Fruit fly (Drosophila melanogaster) whole organism, prepupa: Measurements from ENCODE around the gene Aprt.
A peak's percentile ranks its signal among the peaks of the same experiment; 100 is the strongest.

Experiments
- CG10669 ChIP-seq: fragments of 200-800 bp; sonication (Bioruptor generic); optimal IDR thresholded peaks from 3 replicates; lab custom pipeline; 2018; ENCODE audit warnings: missing biosample characterization, mild to moderate bottlenecking, missing genetic modification characterization, moderate library complexity
- CG11294 ChIP-seq: fragments of 200-800 bp; sonication (Bioruptor generic); IDR thresholded peaks from 2 replicates; pipeline ENCODE4 v1.3.6; 2022; ENCODE audit warnings: missing biosample characterization, missing genetic modification characterization
- CG1621 ChIP-seq: fragments of 200-800 bp; sonication (Bioruptor generic); optimal IDR thresholded peaks from 3 replicates; lab custom pipeline; 2018; ENCODE audit warnings: missing biosample characterization, mild to moderate bottlenecking, missing genetic modification characterization
- CG16779 ChIP-seq: fragments of 200-800 bp; sonication (Bioruptor generic); optimal IDR thresholded peaks from 3 replicates; lab custom pipeline; 2017; ENCODE audit warnings: missing biosample characterization, mild to moderate bottlenecking, missing genetic modification characterization
- CG3032 ChIP-seq: fragments of 200-800 bp; optimal IDR thresholded peaks from 2 replicates; lab custom pipeline; 2019; ENCODE audit warnings: missing biosample characterization, mild to moderate bottlenecking, missing genetic modification characterization, moderate library complexity
- CG32006 ChIP-seq: fragments of 200-800 bp; sonication (Bioruptor generic); optimal IDR thresholded peaks from 3 replicates; lab custom pipeline; 2017; ENCODE audit warnings: missing biosample characterization, mild to moderate bottlenecking, missing genetic modification characterization
- CG3919 ChIP-seq: fragments of 200-800 bp; sonication (Bioruptor generic); optimal IDR thresholded peaks from 3 replicates; lab custom pipeline; 2016; ENCODE audit warnings: missing biosample characterization, missing genetic modification characterization
- CG4318 ChIP-seq: fragments of 200-800 bp; sonication (Bioruptor generic); optimal IDR thresholded peaks from 3 replicates; lab custom pipeline; 2017; ENCODE audit warnings: missing biosample characterization, mild to moderate bottlenecking, missing genetic modification characterization
- CG6163 ChIP-seq: fragments of 200-800 bp; sonication (Bioruptor generic); IDR thresholded peaks from 3 replicates; pipeline ENCODE4 v1.3.6; 2022; ENCODE audit warnings: missing biosample characterization, missing genetic modification characterization
- CG6276 ChIP-seq: fragments of 200-800 bp; sonication (Bioruptor generic); optimal IDR thresholded peaks from 2 replicates; lab custom pipeline; 2017; ENCODE audit warnings: missing biosample characterization, mild to moderate bottlenecking, missing genetic modification characterization
- CG6792 ChIP-seq: fragments of 200-800 bp; sonication (Bioruptor generic); optimal IDR thresholded peaks from 3 replicates; lab custom pipeline; 2016; ENCODE audit warnings: missing biosample characterization, missing genetic modification characterization
- CG6854 ChIP-seq: fragments of 200-800 bp; sonication (Bioruptor generic); optimal IDR thresholded peaks from 2 replicates; lab custom pipeline; 2017; ENCODE audit warnings: missing biosample characterization, mild to moderate bottlenecking, missing genetic modification characterization
- CG7368 ChIP-seq: fragments of 200-800 bp; sonication (Bioruptor generic); optimal IDR thresholded peaks from 3 replicates; lab custom pipeline; 2016; ENCODE audit warnings: missing biosample characterization, missing genetic modification characterization
- CG8119 ChIP-seq: fragments of 200-800 bp; sonication (Bioruptor generic); IDR thresholded peaks from 3 replicates; pipeline ENCODE4 v1.3.6; 2022; ENCODE audit warnings: missing biosample characterization, missing genetic modification characterization
- CG8632 ChIP-seq: fragments of 200-800 bp; sonication (Bioruptor generic); optimal IDR thresholded peaks from 3 replicates; lab custom pipeline; 2016; ENCODE audit warnings: missing biosample characterization, missing genetic modification characterization
- CG9139 ChIP-seq: fragments of 200-800 bp; sonication (Bioruptor generic); optimal IDR thresholded peaks from 3 replicates; lab custom pipeline; 2017; ENCODE audit warnings: missing biosample characterization, mild to moderate bottlenecking, missing genetic modification characterization
- Eip78C ChIP-seq: fragments of 200-800 bp; sonication (Bioruptor generic); peaks from one replicate; lab custom pipeline; 2016; ENCODE audit warnings: missing biosample characterization, missing genetic modification characterization
- Ets21C ChIP-seq: fragments of 200-800 bp; sonication (Bioruptor generic); optimal IDR thresholded peaks from 3 replicates; lab custom pipeline; 2016; ENCODE audit warnings: missing biosample characterization, missing genetic modification characterization
- Ets96B ChIP-seq: fragments of 200-800 bp; optimal IDR thresholded peaks from 2 replicates; lab custom pipeline; 2019; ENCODE audit warnings: missing biosample characterization, mild to moderate bottlenecking, missing genetic modification characterization, moderate library complexity
- Hr38 ChIP-seq: sonication (Bioruptor generic); optimal IDR thresholded peaks from 2 replicates; lab custom pipeline; 2016; ENCODE audit warnings: missing biosample characterization, missing genetic modification characterization
- Hr39 ChIP-seq: fragments of 200-800 bp; sonication (Bioruptor generic); optimal IDR thresholded peaks from 2 replicates; lab custom pipeline; 2016; ENCODE audit warnings: missing biosample characterization, missing genetic modification characterization
- Met ChIP-seq: fragments of 200-800 bp; sonication (Bioruptor generic); optimal IDR thresholded peaks from 3 replicates; lab custom pipeline; 2016; ENCODE audit warnings: missing biosample characterization, missing genetic modification characterization
- OdsH ChIP-seq: fragments of 200-800 bp; sonication (Bioruptor generic); optimal IDR thresholded peaks from 3 replicates; lab custom pipeline; 2016; ENCODE audit warnings: missing biosample characterization, missing genetic modification characterization
- Smox ChIP-seq: fragments of 200-800 bp; sonication (Bioruptor generic); optimal IDR thresholded peaks from 3 replicates; lab custom pipeline; 2016; ENCODE audit warnings: missing biosample characterization, missing genetic modification characterization
- Sox102F ChIP-seq: fragments of 200-800 bp; sonication (Bioruptor generic); optimal IDR thresholded peaks from 2 replicates; lab custom pipeline; 2016; ENCODE audit warnings: missing biosample characterization, mild to moderate bottlenecking, missing genetic modification characterization
- achi ChIP-seq: fragments of 200-800 bp; sonication (Bioruptor generic); optimal IDR thresholded peaks from 3 replicates; lab custom pipeline; 2016; ENCODE audit warnings: missing biosample characterization, missing genetic modification characterization
- acj6 ChIP-seq: fragments of 200-800 bp; sonication (Bioruptor generic); optimal IDR thresholded peaks from 3 replicates; lab custom pipeline; 2016; ENCODE audit warnings: missing biosample characterization, missing genetic modification characterization
- dac ChIP-seq: fragments of 200-800 bp; sonication (Bioruptor generic); optimal IDR thresholded peaks from 2 replicates; lab custom pipeline; 2017; ENCODE audit warnings: missing biosample characterization, mild to moderate bottlenecking, missing genetic modification characterization
- dsx ChIP-seq: fragments of 200-800 bp; optimal IDR thresholded peaks from 3 replicates; lab custom pipeline; 2019; ENCODE audit warnings: missing biosample characterization, mild to moderate bottlenecking, missing genetic modification characterization, moderate library complexity; ENCODE audit not compliant: poor library complexity, severe bottlenecking
- fd59A ChIP-seq: fragments of 200-800 bp; sonication (Bioruptor generic); optimal IDR thresholded peaks from 2 replicates; lab custom pipeline; 2017; ENCODE audit warnings: missing biosample characterization, mild to moderate bottlenecking, missing genetic modification characterization, missing genetic modification reagents
- fd85E ChIP-seq: fragments of 200-800 bp; sonication (Bioruptor generic); optimal IDR thresholded peaks from 3 replicates; lab custom pipeline; 2016; ENCODE audit warnings: missing biosample characterization, missing genetic modification characterization
- fkh ChIP-seq: fragments of 200-800 bp; sonication (Bioruptor generic); optimal IDR thresholded peaks from 3 replicates; lab custom pipeline; 2017; ENCODE audit warnings: missing biosample characterization, mild to moderate bottlenecking, missing genetic modification characterization, moderate library complexity
- net ChIP-seq: fragments of 200-800 bp; sonication (Bioruptor generic); optimal IDR thresholded peaks from 3 replicates; lab custom pipeline; 2016; ENCODE audit warnings: missing biosample characterization, missing genetic modification characterization
- pdm3 ChIP-seq: fragments of 200-800 bp; sonication (Bioruptor generic); optimal IDR thresholded peaks from 3 replicates; lab custom pipeline; 2016; ENCODE audit warnings: missing biosample characterization, missing genetic modification characterization
- salr ChIP-seq, 2 experiments: fragments of 200-800 bp; sonication (Bioruptor generic); optimal IDR thresholded peaks; 3 replicates each; lab custom pipeline; 2016 to 2018; ENCODE audit warnings: missing biosample characterization in 2 of 2, missing genetic modification characterization in 2 of 2, mild to moderate bottlenecking in 1 of 2
- spab ChIP-seq: fragments of 200-800 bp; sonication (Bioruptor generic); optimal IDR thresholded peaks from 2 replicates; lab custom pipeline; 2017; ENCODE audit warnings: missing biosample characterization, mild to moderate bottlenecking, missing genetic modification characterization, missing genetic modification reagents
- ss ChIP-seq, 2 experiments: fragments of 200-800 bp; sonication (Bioruptor generic); optimal IDR thresholded peaks; 2 replicates in 1 of 2; 3 replicates in 1 of 2; lab custom pipeline; 2017 to 2018; ENCODE audit warnings: mild to moderate bottlenecking in 2 of 2, missing biosample characterization in 2 of 2, missing genetic modification characterization in 2 of 2, moderate library complexity in 1 of 2
- svp ChIP-seq: fragments of 200-800 bp; sonication (Bioruptor generic); peaks from one replicate; lab custom pipeline; 2016; ENCODE audit warnings: missing biosample characterization, missing genetic modification characterization
- vri ChIP-seq: fragments of 200-800 bp; sonication (Bioruptor generic); optimal IDR thresholded peaks from 3 replicates; lab custom pipeline; 2016; ENCODE audit warnings: missing biosample characterization, mild to moderate bottlenecking, missing genetic modification characterization

The Aprt gene

DNA sequence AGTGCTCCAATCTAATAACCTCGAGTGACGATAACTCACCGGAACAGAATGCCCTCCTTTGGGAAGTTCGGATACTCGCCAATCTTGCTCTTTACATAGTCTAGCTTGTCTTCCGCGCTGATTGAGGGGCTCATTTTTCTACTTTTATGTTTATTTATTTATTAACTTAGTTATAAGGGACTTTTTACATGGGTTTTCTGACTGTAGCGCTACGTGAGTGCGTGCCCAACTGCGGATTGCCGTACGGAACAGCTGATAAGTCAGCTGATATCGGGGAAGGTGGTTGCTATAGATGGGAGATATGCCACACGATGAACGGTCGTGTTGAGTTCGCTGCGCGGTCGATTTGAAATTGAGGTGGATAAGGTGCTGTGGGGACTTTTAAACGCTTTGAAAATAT is at the start of gene Aprt:
Gene Aprt (minus strand): TSS at position 368 of the 400 bp plus-strand sequence.
- TF ChIP-seq CG6276 (GFP tag; lab: Kevin White, UChicago) (no peak), Eip78C (peak; percentile 48), dsx (GFP tag; lab: Kevin White, UChicago) (peak; percentile 4), Hr38 (GFP tag; lab: Kevin White, UChicago) (no peak), fkh (GFP tag; lab: Kevin White, UChicago) (peak; percentile 29), svp (GFP tag; lab: Kevin White, UChicago) (peak; percentile 90), CG1621 (tag; lab: Kevin White, UChicago) (peak; percentile 99)

DNA sequence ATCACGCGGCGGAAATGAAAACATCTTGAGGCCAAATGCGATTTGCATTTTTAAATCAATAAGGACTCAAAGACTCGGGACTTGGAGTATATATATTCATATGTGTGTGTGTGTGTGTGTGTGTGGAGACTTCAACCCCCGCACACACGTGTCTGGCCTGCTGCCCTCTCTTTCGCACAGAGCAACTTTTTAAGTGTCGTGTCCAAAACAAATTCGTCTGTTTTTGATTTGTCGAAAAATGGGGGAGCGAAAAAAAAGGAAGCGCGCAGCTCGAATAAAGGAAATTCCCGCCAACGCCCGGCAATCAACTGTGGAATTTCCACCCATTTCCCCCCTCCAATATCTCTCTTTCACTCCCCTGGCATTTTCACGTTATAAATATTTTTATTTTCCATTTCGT is 44.1 kb upstream of the Aprt start:
- TF ChIP-seq OdsH (GFP tag; lab: Kevin White, UChicago) (no peak), CG3919 (no peak), CG11294 (GFP tag; lab: Robert Waterston, UW) (no peak), CG7368 (GFP tag; lab: Kevin White, UChicago) (no peak), CG32006 (GFP tag; lab: Kevin White, UChicago) (no peak), net (GFP tag; lab: Kevin White, UChicago) (no peak), fd59A (GFP tag; lab: Kevin White, UChicago) (no peak), fd85E (GFP tag; lab: Kevin White, UChicago) (no peak), Met (GFP tag; lab: Kevin White, UChicago) (no peak), vri (GFP tag; lab: Kevin White, UChicago) (no peak), achi (GFP tag; lab: Kevin White, UChicago) (no peak), CG4318 (GFP tag; lab: Kevin White, UChicago) (no peak), spab (GFP tag; lab: Kevin White, UChicago) (no peak), CG8632 (GFP tag; lab: Kevin White, UChicago) (no peak), acj6 (GFP tag; lab: Kevin White, UChicago) (no peak)

DNA sequence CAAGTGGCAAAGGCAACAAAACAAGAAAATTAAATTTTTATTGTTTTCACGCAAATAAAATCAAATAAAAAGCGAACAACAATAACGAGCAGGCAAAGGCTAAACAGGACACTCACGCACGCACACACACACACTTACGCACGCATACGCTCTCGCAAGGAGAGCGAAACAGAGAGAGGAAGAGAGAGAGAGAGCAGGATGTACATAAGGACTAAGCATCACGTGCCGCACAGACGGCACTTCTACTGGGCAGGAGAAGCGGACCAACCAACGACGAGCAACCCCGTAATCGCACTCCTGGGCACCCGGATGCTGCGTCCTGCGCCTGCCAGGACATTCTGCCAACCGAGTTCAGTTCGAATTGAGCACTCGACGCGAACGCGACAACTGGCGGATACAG is 36.1 kb upstream of the Aprt start, which contains the start of gene Dbx:
Gene Dbx (plus strand): TSS at position 365 of the 400 bp plus-strand sequence.
- no peak for TF ChIP-seq vri (GFP tag; lab: Kevin White, UChicago)
- no peak for TF ChIP-seq Met (GFP tag; lab: Kevin White, UChicago)
- no peak for TF ChIP-seq CG6163
- no peak for TF ChIP-seq CG4318 (GFP tag; lab: Kevin White, UChicago)
- no peak for TF ChIP-seq acj6 (GFP tag; lab: Kevin White, UChicago)
- TF ChIP-seq CG3032, result no peak
- TF ChIP-seq achi (GFP tag; lab: Kevin White, UChicago), result no peak
- no peak for TF ChIP-seq net (GFP tag; lab: Kevin White, UChicago)
- no peak for TF ChIP-seq dac
- TF ChIP-seq Ets96B (tag; lab: Kevin White, UChicago), result no peak
- no peak for TF ChIP-seq fd85E (GFP tag; lab: Kevin White, UChicago)
- no peak for TF ChIP-seq CG10669
- TF ChIP-seq dsx (GFP tag; lab: Kevin White, UChicago), result no peak
- TF ChIP-seq Hr39 (GFP tag; lab: Kevin White, UChicago), result no peak
- TF ChIP-seq CG6792 (GFP tag; lab: Kevin White, UChicago), result no peak
- no peak for TF ChIP-seq CG6854
- no peak for TF ChIP-seq fd59A (GFP tag; lab: Kevin White, UChicago)
- TF ChIP-seq CG8119 (GFP tag; lab: Robert Waterston, UW), result no peak
- no peak for TF ChIP-seq Smox (GFP tag; lab: Kevin White, UChicago)
- TF ChIP-seq ss (GFP tag; optimal IDR thresholded peaks at IDR 0.05; lab: Kevin White, UChicago), result no peak

DNA sequence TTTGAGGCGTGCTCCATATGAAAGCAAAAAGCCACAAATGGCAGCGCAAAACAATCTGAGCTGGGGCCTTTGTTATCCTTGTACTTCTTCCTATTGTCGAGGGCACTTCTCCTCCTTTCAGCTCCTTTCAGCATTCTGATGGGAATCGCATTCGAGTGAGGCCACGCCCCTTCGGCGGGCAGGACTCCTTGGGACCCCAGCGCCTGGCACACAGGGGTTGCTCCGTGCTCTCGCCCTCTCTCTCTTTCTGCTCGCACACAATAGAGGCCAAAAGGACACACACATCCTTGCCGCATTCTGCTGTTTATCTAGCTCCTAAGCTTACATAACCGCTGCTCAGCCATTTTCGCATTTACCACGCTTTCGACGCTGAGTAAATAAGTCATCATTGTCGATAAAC is 35.2 kb upstream of the Aprt start:
- TF ChIP-seq salr (GFP tag; optimal IDR thresholded peaks at IDR 0.05; lab: Kevin White, UChicago), result no peak
- no peak for TF ChIP-seq Ets96B (tag; lab: Kevin White, UChicago)
- TF ChIP-seq Sox102F, result no peak
- TF ChIP-seq CG8119 (GFP tag; lab: Robert Waterston, UW), result no peak
- TF ChIP-seq CG16779 (tag; lab: Kevin White, UChicago), result no peak
- TF ChIP-seq CG10669, result no peak
- TF ChIP-seq CG8632 (GFP tag; lab: Kevin White, UChicago), result no peak
- TF ChIP-seq acj6 (GFP tag; lab: Kevin White, UChicago), result no peak
- no peak for TF ChIP-seq ss (GFP tag; optimal IDR thresholded peaks at IDR 0.05; lab: Kevin White, UChicago)
- TF ChIP-seq net (GFP tag; lab: Kevin White, UChicago), result no peak
- no peak for TF ChIP-seq CG9139 (GFP tag; lab: Kevin White, UChicago)
- TF ChIP-seq spab (GFP tag; lab: Kevin White, UChicago), result no peak
- no peak for TF ChIP-seq pdm3 (GFP tag; lab: Kevin White, UChicago)
- no peak for TF ChIP-seq CG32006 (GFP tag; lab: Kevin White, UChicago)
- TF ChIP-seq Ets21C, result no peak
- TF ChIP-seq CG7368 (GFP tag; lab: Kevin White, UChicago), result no peak
